In genomic region chrX:15304211-15304610, dm6 we compare ENCODE assay signal across 4 fruit fly cellular contexts.
A peak's percentile ranks its signal among the peaks of the same experiment; 100 is the strongest.
TF ChIP-seq lines count a peak whose summit lies in the region.

No protein-coding gene starts in this region.

- TF ChIP-seq CTCF in whole organism, embryonic (GFP tag; optimal IDR thresholded peaks at IDR 0.05; lab: Kevin White, UChicago) = no peak

TF ChIP-seq in whole organism, embryonic, 481 proteins besides CTCF, POLR2A, EP300 and RAD21 (continues in another document):
- TF ChIP-seq knrl (GFP tag; IDR thresholded peaks at IDR 0.05; lab: Robert Waterston, UW; ENCODE audit: partially characterized antibody) (no peak), CG4730 (GFP tag; IDR thresholded peaks at IDR 0.05; lab: Robert Waterston, UW) (0 out of 2 replicates have a peak, but pooled peaks have one; percentile 12), bab2 (GFP tag; optimal IDR thresholded peaks at IDR 0.05; lab: Kevin White, UChicago) (peak; percentile 1), CG18262 (tag; optimal IDR thresholded peaks at IDR 0.05; lab: Kevin White, UChicago) (no peak), Taf1 (GFP tag; IDR thresholded peaks at IDR 0.05; lab: Robert Waterston, UW) (peak; percentile 40; the same call in 1 of the 2 replicates), CG2129 (GFP tag; IDR thresholded peaks at IDR 0.05; lab: Robert Waterston, UW; ENCODE audit: partially characterized antibody) (no peak), CG10267 (tag; optimal IDR thresholded peaks at IDR 0.05; lab: Kevin White, UChicago) (no peak), chinmo (GFP tag; IDR thresholded peaks at IDR 0.05; lab: Robert Waterston, UW; ENCODE audit: partially characterized antibody) (no peak), CG1792 (GFP tag; optimal IDR thresholded peaks at IDR 0.05; lab: Kevin White, UChicago) (no peak), fd64A (GFP tag; optimal IDR thresholded peaks at IDR 0.05; lab: Kevin White, UChicago) (no peak), row (GFP tag; IDR thresholded peaks at IDR 0.05; lab: Robert Waterston, UW) (peak; percentile 68), Atf6 (GFP tag; IDR thresholded peaks at IDR 0.05; lab: Robert Waterston, UW) (peak; percentile 32; the same call in 1 of the 2 replicates), run (tag; optimal IDR thresholded peaks at IDR 0.05; lab: Kevin White, UChicago) (no peak), CG14050 (GFP tag; IDR thresholded peaks at IDR 0.05; lab: Robert Waterston, UW) (0 out of 3 replicates have a peak, but pooled peaks have one; percentile 13), stwl (tag; optimal IDR thresholded peaks at IDR 0.05; lab: Kevin White, UChicago) (no peak), tll (GFP tag; optimal IDR thresholded peaks at IDR 0.05; lab: Kevin White, UChicago) (no peak), caup (GFP tag; optimal IDR thresholded peaks at IDR 0.05; lab: Kevin White, UChicago; ENCODE audit: severe bottlenecking) (peak; percentile 27), CG9817 (tag; optimal IDR thresholded peaks at IDR 0.05; lab: Kevin White, UChicago) (no peak), Sox102F (GFP tag; optimal IDR thresholded peaks at IDR 0.05; lab: Kevin White, UChicago) (peak; percentile 38), prd (optimal IDR thresholded peaks at IDR 0.05; lab: Kevin White, UChicago) (no peak), prd (GFP tag; IDR thresholded peaks at IDR 0.05; lab: Robert Waterston, UW) (peak; percentile 60)

TF ChIP-seq in whole organism, prepupa, 60 proteins besides CTCF, POLR2A, EP300 and RAD21:
- TF ChIP-seq salr (GFP tag; optimal IDR thresholded peaks at IDR 0.05; lab: Kevin White, UChicago) (no peak), cyc (GFP tag; optimal IDR thresholded peaks at IDR 0.05; lab: Kevin White, UChicago) (peak; percentile 7), Blimp-1 (GFP tag; optimal IDR thresholded peaks at IDR 0.05; lab: Kevin White, UChicago) (no peak), CG11902 (GFP tag; optimal IDR thresholded peaks at IDR 0.05; lab: Kevin White, UChicago) (peak; percentile 1), CG10669 (GFP tag; optimal IDR thresholded peaks at IDR 0.05; lab: Kevin White, UChicago) (no peak), CG6792 (GFP tag; optimal IDR thresholded peaks at IDR 0.05; lab: Kevin White, UChicago) (no peak), CG9139 (GFP tag; optimal IDR thresholded peaks at IDR 0.05; lab: Kevin White, UChicago) (no peak), Ets21C (GFP tag; optimal IDR thresholded peaks at IDR 0.05; lab: Kevin White, UChicago) (no peak), CG10631 (GFP tag; optimal IDR thresholded peaks at IDR 0.05; lab: Kevin White, UChicago) (peak; percentile 10), Eip78C (GFP tag; lab: Kevin White, UChicago) (peak; percentile 67), vri (GFP tag; optimal IDR thresholded peaks at IDR 0.05; lab: Kevin White, UChicago) (no peak), esn (GFP tag; optimal IDR thresholded peaks at IDR 0.05; lab: Kevin White, UChicago) (peak; percentile 28), eg (GFP tag; IDR thresholded peaks at IDR 0.05; lab: Robert Waterston, UW) (no peak), OdsH (GFP tag; optimal IDR thresholded peaks at IDR 0.05; lab: Kevin White, UChicago) (peak; percentile 3), ss (GFP tag; optimal IDR thresholded peaks at IDR 0.05; lab: Kevin White, UChicago) (no peak), Hr39 (GFP tag; optimal IDR thresholded peaks at IDR 0.05; lab: Kevin White, UChicago) (peak; percentile 25), pdm3 (GFP tag; optimal IDR thresholded peaks at IDR 0.05; lab: Kevin White, UChicago) (peak; percentile 17), Hr38 (GFP tag; optimal IDR thresholded peaks at IDR 0.05; lab: Kevin White, UChicago) (no peak), CG31627 (GFP tag; optimal IDR thresholded peaks at IDR 0.05; lab: Kevin White, UChicago) (peak; percentile 31), lz (GFP tag; optimal IDR thresholded peaks at IDR 0.05; lab: Kevin White, UChicago) (peak; percentile 29), CG6854 (GFP tag; optimal IDR thresholded peaks at IDR 0.05; lab: Kevin White, UChicago) (no peak), topi (GFP tag; optimal IDR thresholded peaks at IDR 0.05; lab: Kevin White, UChicago) (peak; percentile 2), Sox15 (GFP tag; optimal IDR thresholded peaks at IDR 0.05; lab: Kevin White, UChicago) (no peak), CG32006 (GFP tag; optimal IDR thresholded peaks at IDR 0.05; lab: Kevin White, UChicago) (peak; percentile 17)

TF ChIP-seq in whole organism, pupa, 21 proteins besides CTCF, POLR2A, EP300 and RAD21:
- peak; percentile 7 for TF ChIP-seq CG14655 (GFP tag; optimal IDR thresholded peaks at IDR 0.05; lab: Kevin White, UChicago)
- TF ChIP-seq CG17806 (tag; optimal IDR thresholded peaks at IDR 0.05; lab: Kevin White, UChicago) = no peak
- TF ChIP-seq CG12605 (GFP tag; IDR thresholded peaks at IDR 0.05; lab: Robert Waterston, UW) = no peak
- TF ChIP-seq CG4496 (GFP tag; IDR thresholded peaks at IDR 0.05; lab: Robert Waterston, UW) = 0 out of 3 replicates have a peak, but pooled peaks have one; percentile 36
- no peak for TF ChIP-seq CG32121 (GFP tag; IDR thresholded peaks at IDR 0.05; lab: Robert Waterston, UW)
- TF ChIP-seq CG8159 (tag; optimal IDR thresholded peaks at IDR 0.05; lab: Kevin White, UChicago) = peak; percentile 2
- no peak for TF ChIP-seq CG15710 (tag; optimal IDR thresholded peaks at IDR 0.05; lab: Kevin White, UChicago)
- TF ChIP-seq CG8301 (tag; optimal IDR thresholded peaks at IDR 0.05; lab: Kevin White, UChicago) = no peak
- TF ChIP-seq CG34367 (tag; optimal IDR thresholded peaks at IDR 0.05; lab: Kevin White, UChicago) = no peak
- TF ChIP-seq CG10348 (GFP tag; IDR thresholded peaks at IDR 0.05; lab: Robert Waterston, UW) = no peak
- TF ChIP-seq rn (GFP tag; IDR thresholded peaks at IDR 0.05; lab: Robert Waterston, UW) = no peak
TF ChIP-seq in whole organism, pupa: peak in this region for 3.

TF ChIP-seq in whole organism, wandering third instar larva, 38 proteins besides CTCF, POLR2A, EP300 and RAD21:
- TF ChIP-seq Mio (GFP tag; optimal IDR thresholded peaks at IDR 0.05; lab: Kevin White, UChicago) (no peak), Jra (GFP tag; optimal IDR thresholded peaks at IDR 0.05; lab: Kevin White, UChicago) (no peak), foxo (GFP tag; optimal IDR thresholded peaks at IDR 0.05; lab: Kevin White, UChicago) (peak in 1 of 2 experiments; percentile 48), CrebA (GFP tag; optimal IDR thresholded peaks at IDR 0.05; lab: Kevin White, UChicago; ENCODE audit: borderline replicate concordance) (no peak), sage (GFP tag; optimal IDR thresholded peaks at IDR 0.05; lab: Kevin White, UChicago) (no peak), OdsH (GFP tag; optimal IDR thresholded peaks at IDR 0.05; lab: Kevin White, UChicago) (no peak), Rel (GFP tag; optimal IDR thresholded peaks at IDR 0.05; lab: Kevin White, UChicago) (no peak), Rel (tag; optimal IDR thresholded peaks at IDR 0.05; lab: Kevin White, UChicago) (no peak), jim (GFP tag; optimal IDR thresholded peaks at IDR 0.05; lab: Kevin White, UChicago) (no peak), dsf (GFP tag; optimal IDR thresholded peaks at IDR 0.05; lab: Kevin White, UChicago; ENCODE audit: borderline replicate concordance) (no peak), br (GFP tag; optimal IDR thresholded peaks at IDR 0.05; lab: Kevin White, UChicago) (no peak), lola (GFP tag; optimal IDR thresholded peaks at IDR 0.05; lab: Kevin White, UChicago) (no peak), sv (GFP tag; optimal IDR thresholded peaks at IDR 0.05; lab: Kevin White, UChicago) (no peak), Sp1 (GFP tag; optimal IDR thresholded peaks at IDR 0.05; lab: Kevin White, UChicago) (no peak), N (GFP tag; optimal IDR thresholded peaks at IDR 0.05; lab: Kevin White, UChicago) (no peak), Vsx2 (GFP tag; optimal IDR thresholded peaks at IDR 0.05; lab: Kevin White, UChicago; ENCODE audit: partially characterized antibody) (no peak), Hr83 (GFP tag; optimal IDR thresholded peaks at IDR 0.05; lab: Kevin White, UChicago; ENCODE audit: poor library complexity, severe bottlenecking) (no peak), Dfd (GFP tag; optimal IDR thresholded peaks at IDR 0.05; lab: Kevin White, UChicago) (no peak), pan (optimal IDR thresholded peaks at IDR 0.05; lab: Kevin White, UChicago) (no peak), Abd-B (GFP tag; optimal IDR thresholded peaks at IDR 0.05; lab: Kevin White, UChicago) (no peak), Hnf4 (GFP tag; optimal IDR thresholded peaks at IDR 0.05; lab: Kevin White, UChicago) (no peak), HLH106 (tag; optimal IDR thresholded peaks at IDR 0.05; lab: Kevin White, UChicago) (peak; percentile 9), dmrt93B (GFP tag; optimal IDR thresholded peaks at IDR 0.05; lab: Kevin White, UChicago) (peak; percentile 16), fru (GFP tag; optimal IDR thresholded peaks at IDR 0.05; lab: Kevin White, UChicago) (no peak), h (GFP tag; optimal IDR thresholded peaks at IDR 0.05; lab: Kevin White, UChicago) (peak; percentile 27), ey (GFP tag; optimal IDR thresholded peaks at IDR 0.05; lab: Kevin White, UChicago) (peak; percentile 10)

Comparison
In these comparisons a context has a peak if more than half of its experiments do, and no peak if none do; other contexts are left out.
1. Of the 7 proteins assayed by ChIP-seq in both whole organism, embryonic and whole organism, prepupa: peak only in whole organism, embryonic: CG6854 and Sox102F; only in whole organism, prepupa: Hr39; in both: none; in neither: 4.